Fruit fly (Drosophila melanogaster): ENCODE measurements around the gene Nmd3.

The Nmd3 gene

dm6 chrX:2135868-2136787 is 48.3 kb downstream of the Nmd3 start:
- TF ChIP-seq CG9948 (tag; optimal IDR thresholded peaks at IDR 0.05): no peak
- TF ChIP-seq CG10348 (GFP tag; IDR thresholded peaks at IDR 0.05): peak; percentile 43; the same call in 1 of the 2 replicates
- no peak for TF ChIP-seq CG12605 (GFP tag; IDR thresholded peaks at IDR 0.05)
- TF ChIP-seq CG4496 (GFP tag; IDR thresholded peaks at IDR 0.05): peak; percentile 24; the same call in 1 of the 3 replicates
- TF ChIP-seq fd96Ca (GFP tag; IDR thresholded peaks at IDR 0.05): peak; percentile 56
- TF ChIP-seq CG8159 (tag; optimal IDR thresholded peaks at IDR 0.05): peak; percentile 22
- TF ChIP-seq D1 (tag; optimal IDR thresholded peaks at IDR 0.05): peak; percentile 22
- TF ChIP-seq CG14655 (GFP tag; optimal IDR thresholded peaks at IDR 0.05): no peak
- TF ChIP-seq CG8301 (tag; optimal IDR thresholded peaks at IDR 0.05): peak; percentile 7
- TF ChIP-seq CG32121 (GFP tag; IDR thresholded peaks at IDR 0.05): peak; percentile 7; the same call in 1 of the 2 replicates
- TF ChIP-seq CG17806 (tag; optimal IDR thresholded peaks at IDR 0.05): no peak
- TF ChIP-seq Snoo (tag; optimal IDR thresholded peaks at IDR 0.05): no peak

dm6 chrX:2134965-2135758 is 49.3 kb downstream of the Nmd3 start:
- TF ChIP-seq Snoo (tag; optimal IDR thresholded peaks at IDR 0.05) (peak; percentile 91), CG12605 (GFP tag; IDR thresholded peaks at IDR 0.05) (no peak; the same call in none of the 2 replicates), gl (tag; optimal IDR thresholded peaks at IDR 0.05) (peak; percentile 76), CG8159 (tag; optimal IDR thresholded peaks at IDR 0.05) (peak; percentile 92), EcR (GFP tag; optimal IDR thresholded peaks at IDR 0.05) (peak; percentile 17), CG13204 (GFP tag; optimal IDR thresholded peaks at IDR 0.05) (peak; percentile 10), CG17806 (tag; optimal IDR thresholded peaks at IDR 0.05) (peak; percentile 89), Pif1A (GFP tag; optimal IDR thresholded peaks at IDR 0.05) (peak; percentile 84), D1 (tag; optimal IDR thresholded peaks at IDR 0.05) (peak; percentile 73), fd96Ca (GFP tag; IDR thresholded peaks at IDR 0.05) (peak; percentile 46; the same call in 1 of the 3 replicates), CG9948 (tag; optimal IDR thresholded peaks at IDR 0.05) (peak; percentile 84), Pif1B (GFP tag; optimal IDR thresholded peaks at IDR 0.05) (peak; percentile 79), CG10348 (GFP tag; IDR thresholded peaks at IDR 0.05) (no peak), CG4496 (GFP tag; IDR thresholded peaks at IDR 0.05) (peak; percentile 83), CG32121 (GFP tag; IDR thresholded peaks at IDR 0.05) (peak; percentile 78), CG14655 (GFP tag; optimal IDR thresholded peaks at IDR 0.05) (peak; percentile 80), CG8301 (tag; optimal IDR thresholded peaks at IDR 0.05) (peak; percentile 85), CG34367 (tag; optimal IDR thresholded peaks at IDR 0.05) (peak; percentile 83), rn (GFP tag; IDR thresholded peaks at IDR 0.05) (no peak), CG15710 (tag; optimal IDR thresholded peaks at IDR 0.05) (peak; percentile 88), Ets98B (GFP tag; IDR thresholded peaks at IDR 0.05) (peak; percentile 63)

- TF ChIP-seq Pif1A (GFP tag; optimal IDR thresholded peaks at IDR 0.05): peak; percentile 71
- TF ChIP-seq Ets98B (GFP tag; IDR thresholded peaks at IDR 0.05): peak; percentile 53
- TF ChIP-seq EcR (GFP tag; optimal IDR thresholded peaks at IDR 0.05): peak; percentile 26
- peak; percentile 80 for TF ChIP-seq CG14655 (GFP tag; optimal IDR thresholded peaks at IDR 0.05)
- TF ChIP-seq CG9948 (tag; optimal IDR thresholded peaks at IDR 0.05): peak; percentile 81
- peak; percentile 85 for TF ChIP-seq CG15710 (tag; optimal IDR thresholded peaks at IDR 0.05)
- TF ChIP-seq CG32121 (GFP tag; IDR thresholded peaks at IDR 0.05): no peak
- peak; percentile 85 for TF ChIP-seq CG4496 (GFP tag; IDR thresholded peaks at IDR 0.05)
- TF ChIP-seq Pif1B (GFP tag; optimal IDR thresholded peaks at IDR 0.05): peak; percentile 74
- TF ChIP-seq CG17806 (tag; optimal IDR thresholded peaks at IDR 0.05): peak; percentile 82
- TF ChIP-seq fd96Ca (GFP tag; IDR thresholded peaks at IDR 0.05): peak; percentile 79
- peak; percentile 67 for TF ChIP-seq CG8301 (tag; optimal IDR thresholded peaks at IDR 0.05)
- peak; percentile 83 for TF ChIP-seq CG34367 (tag; optimal IDR thresholded peaks at IDR 0.05)
- TF ChIP-seq gl (tag; optimal IDR thresholded peaks at IDR 0.05): peak; percentile 68
- TF ChIP-seq CG10348 (GFP tag; IDR thresholded peaks at IDR 0.05): no peak
- peak; percentile 87 for TF ChIP-seq CG8159 (tag; optimal IDR thresholded peaks at IDR 0.05)
- TF ChIP-seq CG13204 (GFP tag; optimal IDR thresholded peaks at IDR 0.05): peak; percentile 3
- TF ChIP-seq rn (GFP tag; IDR thresholded peaks at IDR 0.05): 0 out of 2 replicates have a peak, but pooled peaks have one; percentile 23
- TF ChIP-seq D1 (tag; optimal IDR thresholded peaks at IDR 0.05): peak; percentile 15
- TF ChIP-seq CG12605 (GFP tag; IDR thresholded peaks at IDR 0.05): peak; percentile 74
- TF ChIP-seq Snoo (tag; optimal IDR thresholded peaks at IDR 0.05): peak; percentile 88
Observed at dm6 chrX:2134226-2134880, 50.1 kb downstream of the Nmd3 start.

All from whole organism, pupa.